Fruit fly (Drosophila melanogaster) S2 (cell line): ENCODE results near the gene CG34313.

ENCODE experiments used
- CG8478 ChIP-seq: fragments of >200 bp; optimal IDR thresholded peaks from 2 replicates; lab custom pipeline; 2018
- CTCF ChIP-seq, 2 experiments: fragments of >200 bp; optimal IDR thresholded peaks; 2 replicates each; lab custom pipeline; 2018

CG34313 gene

DNA sequence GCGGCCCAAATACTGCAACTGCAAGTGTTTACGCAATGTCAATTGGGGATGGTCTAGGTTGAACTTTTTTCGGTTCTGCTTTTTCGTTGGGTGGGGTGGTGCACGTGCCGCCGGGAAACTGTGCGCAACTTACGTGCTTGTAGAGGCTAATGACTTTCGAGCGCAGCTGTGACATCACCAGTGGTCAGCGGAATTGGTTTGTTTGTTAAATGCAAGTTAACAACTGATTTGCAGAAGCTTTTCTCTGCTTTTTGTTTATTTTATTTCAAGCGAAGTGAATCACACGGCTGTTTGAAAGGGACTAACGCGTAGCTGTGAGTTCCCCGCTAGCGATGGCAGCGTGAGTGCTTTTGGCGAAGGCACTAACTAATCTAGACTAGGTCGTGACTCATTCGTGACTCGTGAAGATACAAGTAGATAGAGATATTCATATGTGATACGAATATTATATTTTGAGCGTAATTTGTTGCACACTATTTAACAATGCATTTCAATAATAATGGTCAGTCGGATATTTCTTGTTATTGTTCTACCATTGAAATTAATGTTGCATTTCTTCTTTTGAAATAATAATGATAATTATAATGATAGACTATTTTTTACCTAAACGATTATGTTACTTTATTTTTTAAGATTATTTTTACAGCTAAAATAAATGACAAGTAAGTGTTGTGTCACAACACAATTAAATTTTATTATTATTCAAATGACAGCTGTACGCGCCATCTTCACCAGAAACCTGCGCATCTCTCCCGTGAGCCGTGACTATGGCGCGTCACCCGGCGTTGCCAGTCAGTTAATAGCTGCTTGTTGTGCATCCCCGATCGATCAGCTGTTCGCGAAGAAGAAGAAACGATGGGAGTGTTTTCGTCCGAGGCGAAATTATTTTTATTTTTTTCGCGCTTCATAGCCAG is 8.6 kb downstream of the CG34313 start, which contains the start of the genes osi and tweek:
TSS of gene osi (minus strand) at position 307 of the 914 bp plus-strand sequence.
TSS of gene tweek (plus strand) at position 831 of the 914 bp plus-strand sequence.
- TF ChIP-seq CG8478 (no peak), CTCF (optimal IDR thresholded peaks at IDR 0.05; lab: Kevin White, UChicago) (peak in 1 of 2 experiments; percentile 1)

DNA sequence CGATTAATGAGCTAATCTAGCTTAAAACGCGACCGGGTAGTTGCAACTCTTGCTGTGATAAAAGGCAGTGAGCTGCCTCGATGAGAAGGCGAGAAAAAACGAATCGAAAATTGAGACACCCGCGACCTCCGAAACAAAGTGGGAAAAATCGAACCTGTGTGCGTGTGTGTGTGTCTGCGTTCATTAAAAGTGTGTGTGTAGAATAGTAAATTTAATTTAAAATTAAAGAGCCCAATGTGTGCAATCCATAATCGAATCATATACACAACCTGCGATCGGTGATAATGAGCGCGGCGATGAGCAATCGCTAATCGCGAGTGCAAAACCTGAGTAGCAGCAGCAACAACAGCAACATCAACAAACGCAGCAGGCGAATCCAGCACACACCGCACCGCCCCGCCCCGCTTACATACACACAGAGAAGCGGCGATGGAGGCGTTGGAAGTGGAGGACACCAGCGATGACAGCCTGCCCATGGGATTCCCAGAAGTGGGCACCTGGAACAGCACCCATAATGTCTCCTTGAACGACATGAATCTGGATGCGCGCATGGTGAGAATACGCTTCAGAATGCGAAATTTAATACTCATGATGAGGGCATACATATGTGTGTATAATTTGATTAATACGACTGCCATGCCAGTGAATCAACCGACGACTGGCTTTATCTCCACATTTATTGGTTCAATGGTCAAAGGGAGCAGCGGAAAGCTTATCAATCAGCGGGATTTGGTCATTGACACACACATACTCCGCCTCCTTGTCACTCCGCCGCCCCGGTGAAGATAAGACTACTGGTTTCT is 9.5 kb downstream of the CG34313 start:
- TF ChIP-seq CG8478, result no peak
- TF ChIP-seq CTCF (optimal IDR thresholded peaks at IDR 0.05; lab: Kevin White, UChicago), result no peak

DNA sequence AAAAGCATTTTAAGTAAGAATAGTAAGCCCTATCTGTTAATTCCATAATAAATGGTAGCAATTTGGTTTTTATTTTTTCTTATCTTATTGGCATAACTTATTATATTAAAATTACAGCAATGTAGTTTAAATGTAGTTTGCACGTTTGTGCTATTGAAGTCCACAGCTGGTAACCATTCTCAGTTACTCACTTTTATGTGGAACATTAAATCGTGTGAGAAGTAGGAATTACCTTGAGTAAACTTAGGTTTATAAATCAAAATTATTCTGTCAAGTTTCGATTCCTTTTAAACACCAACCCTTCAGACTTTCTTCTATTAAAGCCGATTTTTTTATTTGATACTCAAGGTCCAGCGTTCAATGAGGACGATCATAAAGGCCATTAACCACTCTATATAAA is 10.3 kb downstream of the CG34313 start, which contains the start of gene CG42556:
TSS of gene CG42556 (plus strand) at position 301 of the 400 bp plus-strand sequence.
- TF ChIP-seq CTCF (optimal IDR thresholded peaks at IDR 0.05; lab: Kevin White, UChicago) (no peak), CG8478 (no peak)

DNA sequence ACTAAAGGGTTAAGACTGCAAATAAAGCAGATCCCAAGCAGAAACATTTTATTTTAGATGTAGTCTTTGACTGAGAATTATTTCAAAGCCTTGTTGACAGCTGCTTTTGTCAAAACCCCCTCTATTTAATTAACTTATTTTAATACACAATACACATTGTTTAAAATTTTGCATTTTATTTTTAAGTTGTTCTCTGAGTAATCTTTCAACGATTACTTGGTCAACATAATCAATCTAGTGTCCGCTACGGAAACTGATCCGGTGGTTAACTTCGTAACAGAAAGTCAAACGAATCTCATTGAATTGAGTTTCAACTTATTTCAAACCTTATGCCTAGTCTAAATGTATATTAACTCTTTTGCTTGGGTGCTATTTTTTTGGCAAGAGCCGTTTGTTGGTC is 21.1 kb downstream of the CG34313 start, which contains the start of gene CG31805:
TSS of gene CG31805 (minus strand) at position 101 of the 400 bp plus-strand sequence.
- TF ChIP-seq CG8478, result no peak
- no peak for TF ChIP-seq CTCF (optimal IDR thresholded peaks at IDR 0.05; lab: Kevin White, UChicago)

DNA sequence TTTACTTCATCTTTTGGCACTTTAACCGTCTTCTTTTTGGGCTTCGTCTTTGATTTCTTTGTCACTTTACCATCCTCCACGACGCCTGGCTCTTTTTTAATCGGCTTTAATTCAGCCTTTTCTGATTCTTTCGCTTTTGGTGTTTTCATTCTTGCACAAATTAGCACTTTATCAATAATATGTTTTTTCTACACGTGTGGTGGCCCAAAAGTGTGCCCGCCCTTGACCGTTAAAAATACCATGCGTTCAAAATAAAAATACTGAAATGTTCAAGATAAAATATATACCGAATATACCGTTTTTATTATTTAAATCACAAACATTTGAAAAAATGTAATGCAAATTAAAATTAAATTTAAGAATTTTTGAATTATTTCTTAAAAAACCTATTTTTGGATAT is 22.7 kb downstream of the CG34313 start, which contains the start of gene CG12288:
TSS of gene CG12288 (minus strand) at position 216 of the 400 bp plus-strand sequence.
- no peak for TF ChIP-seq CTCF (optimal IDR thresholded peaks at IDR 0.05; lab: Kevin White, UChicago)
- TF ChIP-seq CG8478, result no peak

DNA sequence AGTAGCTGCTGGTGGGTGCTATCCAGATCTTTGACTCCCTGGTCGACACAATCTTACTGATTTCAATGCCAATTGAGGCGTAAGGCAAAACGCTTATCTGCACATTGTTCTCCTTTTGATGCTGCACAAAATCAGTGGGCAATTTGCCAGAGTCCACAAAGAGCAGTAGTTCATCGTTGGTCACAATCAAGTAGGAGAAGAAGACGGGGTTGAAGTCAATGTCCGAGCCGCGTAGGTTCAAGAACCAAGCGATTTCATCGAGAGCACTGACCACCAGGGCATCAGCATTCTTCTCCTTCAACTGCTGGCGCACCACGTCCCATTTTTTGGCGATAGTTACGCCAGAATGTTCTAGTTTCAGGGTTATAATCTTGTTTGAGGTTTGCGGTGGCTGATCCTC is 30.0 kb downstream of the CG34313 start:
- no peak for TF ChIP-seq CG8478
- no peak for TF ChIP-seq CTCF (optimal IDR thresholded peaks at IDR 0.05; lab: Kevin White, UChicago)

DNA sequence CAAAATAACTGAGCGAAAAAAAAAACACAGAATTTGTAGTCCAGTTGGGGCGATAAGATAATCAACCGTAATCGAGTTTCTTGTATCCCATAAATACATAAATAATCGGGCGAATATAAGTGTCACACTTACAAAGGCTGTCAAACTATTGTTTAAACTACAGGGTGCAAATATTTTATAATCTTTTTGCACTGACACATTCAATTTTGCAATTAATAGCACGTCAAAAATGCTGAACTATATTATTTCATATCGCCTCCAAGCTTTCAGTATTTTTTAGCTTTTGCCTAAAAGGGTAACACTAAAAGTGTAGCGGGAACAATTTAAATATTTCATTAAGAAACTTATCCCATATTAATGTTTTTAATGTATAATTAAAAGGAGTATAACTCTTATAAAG is 30.9 kb downstream of the CG34313 start, which contains the start of gene ApepP:
TSS of gene ApepP (minus strand) at position 242 of the 400 bp plus-strand sequence.
- no peak for TF ChIP-seq CTCF (optimal IDR thresholded peaks at IDR 0.05; lab: Kevin White, UChicago)
- no peak for TF ChIP-seq CG8478

DNA sequence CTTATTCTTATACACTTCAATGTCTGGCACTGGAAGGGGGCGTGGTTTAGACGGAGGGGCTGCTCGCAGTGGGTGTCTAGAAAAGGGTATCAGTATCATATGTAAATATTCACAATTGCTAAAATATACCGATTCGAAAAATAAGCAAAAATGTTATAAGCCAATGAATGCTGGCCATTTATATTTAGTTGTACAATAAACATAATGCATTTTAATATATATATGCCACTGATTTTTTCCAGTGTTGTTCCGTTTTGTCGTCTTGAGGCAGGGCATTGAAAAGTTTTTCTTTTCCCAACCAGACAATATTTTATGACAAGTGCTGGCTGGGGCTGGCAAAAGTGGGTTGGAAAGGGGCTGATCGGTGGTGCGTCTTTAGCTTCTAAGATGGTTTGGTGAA is 42.5 kb downstream of the CG34313 start:
- TF ChIP-seq CTCF (optimal IDR thresholded peaks at IDR 0.05; lab: Kevin White, UChicago) (no peak), CG8478 (no peak)
